Fruit fly (Drosophila melanogaster): Measurements from ENCODE around the gene ND-B14.5B.

The ND-B14.5B gene

dm6 chr2L:3152696-3153613 lies 7.3 kb upstream of the ND-B14.5B start (continued):
- TF ChIP-seq knrl (GFP tag; IDR thresholded peaks at IDR 0.05; ENCODE audit: partially characterized antibody) (no peak), Chrac-16 (GFP tag; optimal IDR thresholded peaks at IDR 0.05) (peak; percentile 91), tgo (GFP tag; IDR thresholded peaks at IDR 0.05) (peak; percentile 94), Six4 (GFP tag; optimal IDR thresholded peaks at IDR 0.05) (peak; percentile 95), CG4820 (GFP tag; optimal IDR thresholded peaks at IDR 0.05) (peak; percentile 95), gro (GFP tag; optimal IDR thresholded peaks at IDR 0.05) (peak; percentile 73), Eip74EF (GFP tag; optimal IDR thresholded peaks at IDR 0.05) (peak in 1 of 2 experiments; percentile 91), odd (GFP tag; optimal IDR thresholded peaks at IDR 0.05) (peak; percentile 85), fru (optimal IDR thresholded peaks at IDR 0.05) (peak; percentile 53), CG12155 (GFP tag; optimal IDR thresholded peaks at IDR 0.05) (peak; percentile 82), caup (GFP tag; optimal IDR thresholded peaks at IDR 0.05; ENCODE audit: severe bottlenecking) (peak; percentile 79), CG14014 (GFP tag; IDR thresholded peaks at IDR 0.05) (peak; percentile 80), NFAT (GFP tag; IDR thresholded peaks at IDR 0.05) (peak; percentile 79), MTF-1 (GFP tag; optimal IDR thresholded peaks at IDR 0.05; ENCODE audit: borderline replicate concordance) (peak; percentile 85), lov (optimal IDR thresholded peaks at IDR 0.05) (peak; percentile 93), lov (GFP tag; IDR thresholded peaks at IDR 0.05) (peak; percentile 96), onecut (GFP tag; IDR thresholded peaks at IDR 0.05) (peak; percentile 85), CG6683 (GFP tag; optimal IDR thresholded peaks at IDR 0.05) (peak; percentile 80), CG9817 (tag; optimal IDR thresholded peaks at IDR 0.05) (peak; percentile 89), nerfin-1 (tag; optimal IDR thresholded peaks at IDR 0.05) (peak; percentile 93), Hr78 (GFP tag; optimal IDR thresholded peaks at IDR 0.05) (peak in 1 of 2 experiments; percentile 95), p53 (GFP tag; optimal IDR thresholded peaks at IDR 0.05) (peak; percentile 86), psq (GFP tag; optimal IDR thresholded peaks at IDR 0.05) (peak; percentile 73), B-H2 (GFP tag; optimal IDR thresholded peaks at IDR 0.05) (peak; percentile 36), CG3838 (GFP tag; optimal IDR thresholded peaks at IDR 0.05) (peak; percentile 73), luna (GFP tag; optimal IDR thresholded peaks at IDR 0.05) (peak; percentile 36), lilli (GFP tag; optimal IDR thresholded peaks at IDR 0.05) (peak; percentile 89), CG7928 (GFP tag; optimal IDR thresholded peaks at IDR 0.05) (peak; percentile 28), CG7786 (GFP tag; optimal IDR thresholded peaks at IDR 0.05) (peak; percentile 92), ken (GFP tag; IDR thresholded peaks at IDR 0.05) (peak; percentile 97), CG11398 (GFP tag; optimal IDR thresholded peaks at IDR 0.05) (peak; percentile 93), CG8765 (GFP tag; IDR thresholded peaks at IDR 0.05) (peak; percentile 64; the same call in 1 of the 2 replicates), CG6689 (GFP tag; IDR thresholded peaks at IDR 0.05) (peak; percentile 94), CG9215 (GFP tag; IDR thresholded peaks at IDR 0.05) (peak; percentile 82), fd102C (GFP tag; optimal IDR thresholded peaks at IDR 0.05) (peak; percentile 41), vvl (GFP tag; IDR thresholded peaks at IDR 0.05) (peak; percentile 97), CG8281 (tag; optimal IDR thresholded peaks at IDR 0.05) (peak; percentile 100), fd64A (GFP tag; optimal IDR thresholded peaks at IDR 0.05) (peak; percentile 96), ftz-f1 (GFP tag; optimal IDR thresholded peaks at IDR 0.05) (peak; percentile 34), CG8089 (GFP tag; optimal IDR thresholded peaks at IDR 0.05) (peak; percentile 97), bigmax (GFP tag; optimal IDR thresholded peaks at IDR 0.05) (peak; percentile 11), slp2 (GFP tag; optimal IDR thresholded peaks at IDR 0.05) (peak; percentile 97), GATAe (GFP tag; conservative IDR thresholded peaks at IDR 0.05) (no peak), tap (tag; optimal IDR thresholded peaks at IDR 0.05) (peak; percentile 95), CG42726 (GFP tag; IDR thresholded peaks at IDR 0.05; ENCODE audit: partially characterized antibody) (no peak), Dip2 (GFP tag; IDR thresholded peaks at IDR 0.05) (peak; percentile 37; the same call in 1 of the 2 replicates), gce (GFP tag; IDR thresholded peaks at IDR 0.05) (peak; percentile 93), org-1 (GFP tag; optimal IDR thresholded peaks at IDR 0.05) (peak; percentile 94), Rfx (GFP tag; IDR thresholded peaks at IDR 0.05) (peak; percentile 82)

Measured in whole organism, embryonic.